Fruit fly (Drosophila melanogaster) whole organism, adult: ENCODE data around the gene CG9676.

ENCODE experiments used
- CG12768 ChIP-seq: fragments of 200-800 bp; sonication (Bioruptor generic); optimal IDR thresholded peaks from 2 replicates; lab custom pipeline; 2017; ENCODE audit warnings: missing biosample characterization, missing genetic modification characterization, mild to moderate bottlenecking, moderate library complexity, missing genetic modification reagents
- CG14711 ChIP-seq: fragments of 200-800 bp; sonication (Bioruptor generic); optimal IDR thresholded peaks from 2 replicates; lab custom pipeline; 2018; ENCODE audit warnings: missing biosample characterization, mild to moderate bottlenecking, missing genetic modification characterization, moderate library complexity
- CG5204 ChIP-seq: fragments of 200-800 bp; sonication (Bioruptor generic); optimal IDR thresholded peaks from 2 replicates; lab custom pipeline; 2016; ENCODE audit warnings: missing biosample characterization, missing genetic modification characterization
- CG7045 ChIP-seq: fragments of 200-800 bp; sonication (Bioruptor generic); optimal IDR thresholded peaks from 2 replicates; lab custom pipeline; 2017; ENCODE audit warnings: missing biosample characterization, mild to moderate bottlenecking, missing genetic modification characterization
- CG7101 ChIP-seq: fragments of 200-800 bp; sonication (Bioruptor generic); optimal IDR thresholded peaks from 2 replicates; lab custom pipeline; 2018; ENCODE audit warnings: missing biosample characterization, mild to moderate bottlenecking, missing genetic modification characterization, moderate library complexity
- Clk ChIP-seq: fragments of 200-800 bp; sonication (Bioruptor generic); optimal IDR thresholded peaks from 2 replicates; lab custom pipeline; 2017; ENCODE audit warnings: missing biosample characterization, missing genetic modification characterization
- Crg-1 ChIP-seq: fragments of 200-800 bp; sonication (Bioruptor generic); optimal IDR thresholded peaks from 2 replicates; lab custom pipeline; 2016; ENCODE audit warnings: missing biosample characterization, missing genetic modification characterization
- Mnt ChIP-seq: fragments of 200-800 bp; sonication (Bioruptor generic); optimal IDR thresholded peaks from 2 replicates; lab custom pipeline; 2016; ENCODE audit warnings: missing biosample characterization, mild to moderate bottlenecking, missing genetic modification characterization
- cic ChIP-seq: fragments of 200-800 bp; sonication (Bioruptor generic); optimal IDR thresholded peaks from 2 replicates; lab custom pipeline; 2017; ENCODE audit warnings: missing biosample characterization, mild to moderate bottlenecking, missing genetic modification characterization, moderate library complexity
- kay ChIP-seq: fragments of 200-800 bp; sonication (Bioruptor generic); peaks from one replicate; lab custom pipeline; 2016; ENCODE audit warnings: missing biosample characterization, missing genetic modification characterization, borderline replicate concordance
- ovo ChIP-seq: fragments of 200-800 bp; sonication (Bioruptor generic); optimal IDR thresholded peaks from 2 replicates; lab custom pipeline; 2016; ENCODE audit warnings: missing biosample characterization, missing genetic modification characterization
- pad ChIP-seq: fragments of 200-800 bp; sonication (Bioruptor generic); optimal IDR thresholded peaks from 3 replicates; lab custom pipeline; 2017; ENCODE audit warnings: missing biosample characterization, missing genetic modification characterization, mild to moderate bottlenecking, moderate library complexity, missing genetic modification reagents
- tj ChIP-seq: fragments of 200-800 bp; sonication (Bioruptor generic); optimal IDR thresholded peaks from 3 replicates; lab custom pipeline; 2017; ENCODE audit warnings: missing biosample characterization, mild to moderate bottlenecking, missing genetic modification characterization, moderate library complexity
- toe ChIP-seq: fragments of 200-800 bp; sonication (Bioruptor generic); optimal IDR thresholded peaks from 2 replicates; lab custom pipeline; 2016; ENCODE audit warnings: missing biosample characterization, missing genetic modification characterization

dm6 chrX:16697882-16698571 lies 1.9 kb downstream of the CG9676 start:
- no peak for TF ChIP-seq CG12768 (GFP tag; lab: Kevin White, UChicago)
- no peak for TF ChIP-seq ovo
- no peak for TF ChIP-seq pad (GFP tag; lab: Kevin White, UChicago)
- TF ChIP-seq CG14711: no peak
- TF ChIP-seq CG5204 (GFP tag; lab: Kevin White, UChicago): no peak
- TF ChIP-seq Crg-1 (GFP tag; lab: Kevin White, UChicago): no peak
- TF ChIP-seq Clk: no peak
- no peak for TF ChIP-seq CG7045
- TF ChIP-seq kay (GFP tag; lab: Kevin White, UChicago): no peak
- TF ChIP-seq toe (GFP tag; lab: Kevin White, UChicago): no peak
- no peak for TF ChIP-seq CG7101 (tag; lab: Kevin White, UChicago)
- TF ChIP-seq cic (GFP tag; lab: Kevin White, UChicago): no peak
- TF ChIP-seq Mnt (GFP tag; lab: Kevin White, UChicago): no peak
- no peak for TF ChIP-seq tj (GFP tag; lab: Kevin White, UChicago)
